Fruit fly (Drosophila melanogaster) whole organism, embryonic: ENCODE measurements around the gene T48.

Source experiments
- Asciz ChIP-seq: fragments of 200-800 bp; sonication (Bioruptor generic); optimal IDR thresholded peaks from 2 replicates; lab custom pipeline; 2017; ENCODE audit warnings: missing biosample characterization, mild to moderate bottlenecking, missing genetic modification characterization, missing genetic modification reagents
- Atf-2 ChIP-seq: fragments of 200-800 bp; sonication (Bioruptor generic); optimal IDR thresholded peaks from 2 replicates; lab custom pipeline; 2016; ENCODE audit warnings: missing biosample characterization, missing genetic modification characterization
- Blimp-1 ChIP-seq: fragments of 200-800 bp; sonication (Bioruptor generic); optimal IDR thresholded peaks from 3 replicates; lab custom pipeline; 2018; ENCODE audit warnings: missing biosample characterization, missing genetic modification characterization, mild to moderate bottlenecking, moderate library complexity, missing genetic modification reagents
- CG10147 ChIP-seq: fragments of 200-800 bp; sonication (Bioruptor generic); optimal IDR thresholded peaks from 2 replicates; lab custom pipeline; 2019; ENCODE audit warnings: missing biosample characterization, mild to moderate bottlenecking, missing genetic modification characterization, moderate library complexity
- CG11504 ChIP-seq: fragments of 200-800 bp; sonication (Bioruptor generic); optimal IDR thresholded peaks from 3 replicates; lab custom pipeline; 2019; ENCODE audit warnings: missing biosample characterization, mild to moderate bottlenecking, missing genetic modification characterization, moderate library complexity
- CG12299 ChIP-seq: fragments of 200-800 bp; sonication (Bioruptor generic); optimal IDR thresholded peaks from 2 replicates; lab custom pipeline; 2018; ENCODE audit warnings: missing biosample characterization, mild to moderate bottlenecking, missing genetic modification characterization
- CG1233 ChIP-seq: fragments of 200-800 bp; sonication (Bioruptor generic); optimal IDR thresholded peaks from 4 replicates; lab custom pipeline; 2018; ENCODE audit warnings: missing biosample characterization, mild to moderate bottlenecking, missing genetic modification characterization
- CG12942 ChIP-seq: fragments of 200-800 bp; sonication (Bioruptor generic); optimal IDR thresholded peaks from 3 replicates; lab custom pipeline; 2016; ENCODE audit warnings: missing biosample characterization, missing genetic modification characterization
- CG17568 ChIP-seq: fragments of 200-800 bp; sonication (Bioruptor generic); optimal IDR thresholded peaks from 2 replicates; lab custom pipeline; 2018; ENCODE audit warnings: missing biosample characterization, mild to moderate bottlenecking, missing genetic modification characterization, moderate library complexity
- CG2120 ChIP-seq: fragments of 200-800 bp; sonication (Bioruptor generic); optimal IDR thresholded peaks from 3 replicates; lab custom pipeline; 2016; ENCODE audit warnings: missing biosample characterization, missing genetic modification characterization
- CG2712 ChIP-seq: fragments of 200-800 bp; optimal IDR thresholded peaks from 3 replicates; lab custom pipeline; 2019; ENCODE audit warnings: missing biosample characterization, mild to moderate bottlenecking, missing genetic modification characterization, moderate library complexity
- CG31441 ChIP-seq: fragments of 200-800 bp; sonication (Bioruptor generic); IDR thresholded peaks from 2 replicates; pipeline ENCODE4 v1.3.6; 2022; ENCODE audit warnings: missing biosample characterization, missing genetic modification characterization
- CG4617 ChIP-seq: fragments of 200-800 bp; sonication (Bioruptor generic); optimal IDR thresholded peaks from 3 replicates; lab custom pipeline; 2016; ENCODE audit warnings: missing biosample characterization, missing genetic modification characterization, borderline replicate concordance
- CG6254 ChIP-seq: fragments of 200-800 bp; sonication (Bioruptor generic); optimal IDR thresholded peaks from 3 replicates; lab custom pipeline; 2017; ENCODE audit warnings: mild to moderate bottlenecking, missing biosample characterization, missing genetic modification reagents, missing genetic modification characterization
- CG6689 ChIP-seq: fragments of 200-800 bp; sonication (Bioruptor generic); IDR thresholded peaks from 2 replicates; pipeline ENCODE4 v1.3.6; 2022; ENCODE audit warnings: missing biosample characterization, missing genetic modification characterization
- CG7839 ChIP-seq: fragments of 200-800 bp; sonication (Bioruptor generic); optimal IDR thresholded peaks from 3 replicates; lab custom pipeline; 2018; ENCODE audit warnings: missing biosample characterization, mild to moderate bottlenecking, missing genetic modification characterization, moderate library complexity
- CG7928 ChIP-seq: fragments of 200-800 bp; sonication (Bioruptor generic); optimal IDR thresholded peaks from 2 replicates; lab custom pipeline; 2017; ENCODE audit warnings: missing biosample characterization, mild to moderate bottlenecking, missing genetic modification characterization
- CG8281 ChIP-seq: fragments of 200-800 bp; sonication (Bioruptor generic); optimal IDR thresholded peaks from 2 replicates; lab custom pipeline; 2018; ENCODE audit warnings: missing biosample characterization, mild to moderate bottlenecking, missing genetic modification characterization, moderate library complexity
- CG9727 ChIP-seq: fragments of 200-800 bp; sonication (Bioruptor generic); optimal IDR thresholded peaks from 3 replicates; lab custom pipeline; 2017; ENCODE audit warnings: missing biosample characterization, mild to moderate bottlenecking, missing genetic modification characterization
- Chrac-16 ChIP-seq: fragments of 200-800 bp; sonication (Bioruptor generic); optimal IDR thresholded peaks from 3 replicates; lab custom pipeline; 2016; ENCODE audit warnings: missing biosample characterization, missing genetic modification characterization
- CrebB ChIP-seq: fragments of 200-800 bp; sonication (Bioruptor generic); optimal IDR thresholded peaks from 3 replicates; lab custom pipeline; 2018; ENCODE audit warnings: missing biosample characterization, mild to moderate bottlenecking, missing genetic modification characterization
- D ChIP-seq, 2 experiments: fragments of 200-800 bp in 1 of 2; fragments of >200 bp in 1 of 2; sonication (Bioruptor generic) in 1 of 2; optimal IDR thresholded peaks; 2 replicates in 1 of 2; 3 replicates in 1 of 2; lab custom pipeline; 2017; ENCODE audit warnings: mild to moderate bottlenecking in 1 of 2, missing biosample characterization in 1 of 2, missing genetic modification characterization in 1 of 2, missing genetic modification reagents in 1 of 2
- D19A ChIP-seq: fragments of 200-800 bp; optimal IDR thresholded peaks from 3 replicates; lab custom pipeline; 2019; ENCODE audit warnings: missing biosample characterization, mild to moderate bottlenecking, missing genetic modification characterization, moderate library complexity
- E2f2 ChIP-seq: fragments of 200-800 bp; sonication (Bioruptor generic); IDR thresholded peaks from 2 replicates; pipeline ENCODE4 v1.3.6; 2022; ENCODE audit warnings: missing biosample characterization, missing genetic modification characterization
- Fer1 ChIP-seq: fragments of 200-800 bp; sonication (Bioruptor generic); optimal IDR thresholded peaks from 2 replicates; lab custom pipeline; 2017; ENCODE audit warnings: missing biosample characterization, mild to moderate bottlenecking, missing genetic modification characterization
- Fer2 ChIP-seq: fragments of 200-800 bp; sonication (Bioruptor generic); optimal IDR thresholded peaks from 2 replicates; lab custom pipeline; 2018; ENCODE audit warnings: missing biosample characterization, mild to moderate bottlenecking, missing genetic modification characterization, moderate library complexity
- HmgZ ChIP-seq: fragments of 200-800 bp; sonication (Bioruptor generic); optimal IDR thresholded peaks from 2 replicates; lab custom pipeline; 2018; ENCODE audit warnings: missing biosample characterization, mild to moderate bottlenecking, missing genetic modification characterization
- NFAT ChIP-seq: fragments of 200-800 bp; sonication (Bioruptor generic); IDR thresholded peaks from 2 replicates; pipeline ENCODE4 v1.3.6; 2022; ENCODE audit warnings: missing biosample characterization, missing genetic modification characterization
- Oaz ChIP-seq: fragments of 200-800 bp; sonication (Bioruptor generic); IDR thresholded peaks from 2 replicates; pipeline ENCODE4 v1.3.6; 2022; ENCODE audit warnings: missing biosample characterization, missing genetic modification characterization
- Oli ChIP-seq: fragments of 200-800 bp; sonication (Bioruptor generic); optimal IDR thresholded peaks from 2 replicates; lab custom pipeline; 2018; ENCODE audit warnings: missing biosample characterization, mild to moderate bottlenecking, missing genetic modification characterization, moderate library complexity
- Rx ChIP-seq: fragments of 200-800 bp; sonication (Bioruptor generic); IDR thresholded peaks from 2 replicates; pipeline ENCODE4 v1.3.6; 2022; ENCODE audit warnings: missing biosample characterization, missing genetic modification characterization
- Sin3A ChIP-seq: fragments of >200 bp; optimal IDR thresholded peaks from 2 replicates; lab custom pipeline; 2018
- Six4 ChIP-seq: fragments of 200-800 bp; sonication (Bioruptor generic); optimal IDR thresholded peaks from 2 replicates; lab custom pipeline; 2016; ENCODE audit warnings: missing biosample characterization, missing genetic modification characterization
- Vsx1 ChIP-seq: fragments of 200-800 bp; sonication (Bioruptor generic); optimal IDR thresholded peaks from 2 replicates; lab custom pipeline; 2017; ENCODE audit warnings: missing biosample characterization, mild to moderate bottlenecking, missing genetic modification characterization, missing genetic modification reagents
- aop ChIP-seq: fragments of 200-800 bp; sonication (Bioruptor generic); IDR thresholded peaks from 2 replicates; pipeline ENCODE4 v1.3.6; 2022; ENCODE audit warnings: missing biosample characterization, missing genetic modification characterization
- ara ChIP-seq: fragments of 200-800 bp; sonication (Bioruptor generic); IDR thresholded peaks from 2 replicates; pipeline ENCODE4 v1.3.6; 2022; ENCODE audit warnings: missing biosample characterization, missing genetic modification characterization
- chn ChIP-seq: fragments of 200-800 bp; sonication (Bioruptor generic); optimal IDR thresholded peaks from 2 replicates; lab custom pipeline; 2016; ENCODE audit warnings: missing biosample characterization, missing genetic modification characterization
- dmrt99B ChIP-seq: fragments of 200-800 bp; sonication (Bioruptor generic); optimal IDR thresholded peaks from 2 replicates; lab custom pipeline; 2018; ENCODE audit warnings: missing biosample characterization, mild to moderate bottlenecking, missing genetic modification characterization, moderate library complexity
- ewg ChIP-seq: fragments of 200-800 bp; sonication (Bioruptor generic); optimal IDR thresholded peaks from 3 replicates; lab custom pipeline; 2017; ENCODE audit warnings: mild to moderate bottlenecking, missing biosample characterization, missing genetic modification reagents, missing genetic modification characterization
- kah ChIP-seq: fragments of 200-800 bp; sonication (Bioruptor generic); optimal IDR thresholded peaks from 2 replicates; lab custom pipeline; 2018; ENCODE audit warnings: missing biosample characterization, mild to moderate bottlenecking, missing genetic modification characterization
- lab ChIP-seq: fragments of 200-800 bp; sonication (Bioruptor generic); optimal IDR thresholded peaks from 3 replicates; lab custom pipeline; 2017; ENCODE audit warnings: missing biosample characterization, missing genetic modification characterization, mild to moderate bottlenecking, moderate library complexity, missing genetic modification reagents
- lbe ChIP-seq: fragments of 200-800 bp; sonication (Bioruptor generic); optimal IDR thresholded peaks from 2 replicates; lab custom pipeline; 2016; ENCODE audit warnings: missing biosample characterization, mild to moderate bottlenecking, missing genetic modification characterization
- lola ChIP-seq, 3 experiments: fragments of >200 bp in 2 of 3; fragments of 200-800 bp in 1 of 3; sonication (Bioruptor generic) in 1 of 3; optimal IDR thresholded peaks; 2 replicates each; lab custom pipeline; 2017 to 2019; ENCODE audit warnings: missing biosample characterization in 3 of 3, missing genetic modification characterization in 3 of 3, mild to moderate bottlenecking in 1 of 3, moderate library complexity in 1 of 3
- pb ChIP-seq: fragments of 200-800 bp; sonication (Bioruptor generic); optimal IDR thresholded peaks from 3 replicates; lab custom pipeline; 2016; ENCODE audit warnings: missing biosample characterization, missing genetic modification characterization
- sens ChIP-seq: fragments of 200-800 bp; sonication (Bioruptor generic); peaks from one replicate; lab custom pipeline; 2016; ENCODE audit warnings: missing biosample characterization, missing genetic modification characterization
- sens-2 ChIP-seq: fragments of 200-800 bp; sonication (Bioruptor generic); IDR thresholded peaks from 2 replicates; pipeline ENCODE4 v1.3.6; 2022; ENCODE audit warnings: missing biosample characterization, missing genetic modification characterization
- sna ChIP-seq: fragments of 200-800 bp; sonication (Bioruptor generic); IDR thresholded peaks from 2 replicates; pipeline ENCODE4 v1.3.6; 2022; ENCODE audit warnings: missing biosample characterization, missing genetic modification characterization; ENCODE audit not compliant: partially characterized antibody
- stc ChIP-seq: fragments of 200-800 bp; sonication (Bioruptor generic); IDR thresholded peaks from 2 replicates; pipeline ENCODE4 v1.3.6; 2022; ENCODE audit warnings: missing biosample characterization, missing genetic modification characterization
- sug ChIP-seq: fragments of 200-800 bp; optimal IDR thresholded peaks from 2 replicates; lab custom pipeline; 2019; ENCODE audit warnings: missing biosample characterization, mild to moderate bottlenecking, missing genetic modification characterization, moderate library complexity
- zf30C ChIP-seq: fragments of 200-800 bp; sonication (Bioruptor generic); optimal IDR thresholded peaks from 3 replicates; lab custom pipeline; 2018; ENCODE audit warnings: missing biosample characterization, mild to moderate bottlenecking, missing genetic modification characterization

Gene T48

DNA sequence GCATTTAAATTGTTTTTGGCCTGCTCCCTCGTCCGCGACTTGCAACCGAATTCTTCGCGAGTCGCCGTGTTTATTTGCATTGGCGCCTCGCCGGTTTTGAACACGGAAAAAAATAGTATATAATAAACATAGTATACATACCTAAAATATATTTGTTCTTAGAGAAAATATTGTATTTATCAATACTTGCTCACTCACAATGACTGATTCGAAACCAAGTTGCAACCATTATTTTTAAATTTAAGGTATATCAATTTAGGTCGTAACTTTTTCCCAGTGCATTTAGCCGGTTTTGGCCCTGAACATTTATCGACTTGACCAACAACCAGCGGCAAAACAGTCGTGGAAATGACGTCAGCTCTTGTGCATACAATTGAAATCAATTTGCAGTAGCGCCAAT is 46.9 kb downstream of the T48 start (continued):
- TF ChIP-seq kah (peak; percentile 34), CG2120 (peak; percentile 13), dmrt99B (tag; lab: Kevin White, UChicago) (peak; percentile 81), CG12942 (GFP tag; lab: Kevin White, UChicago) (peak; percentile 21), ara (peak; percentile 49; the same call in 1 of the 2 replicates), CG2712 (tag; lab: Kevin White, UChicago) (peak; percentile 53), D (optimal IDR thresholded peaks at IDR 0.05; lab: Kevin White, UChicago) (no peak), D (GFP tag; optimal IDR thresholded peaks at IDR 0.05; lab: Kevin White, UChicago) (no peak), sens-2 (no peak), NFAT (GFP tag; lab: Robert Waterston, UW) (no peak), ewg (GFP tag; lab: Kevin White, UChicago) (peak; percentile 45), Sin3A (lab: Kevin White, UChicago) (no peak), Fer1 (GFP tag; lab: Kevin White, UChicago) (peak; percentile 51), Rx (GFP tag; lab: Robert Waterston, UW) (0 out of 2 replicates have a peak, but pooled peaks have one; percentile 20), sna (GFP tag; lab: Robert Waterston, UW) (no peak), CG8281 (tag; lab: Kevin White, UChicago) (peak; percentile 32), Oli (peak; percentile 80), CG7839 (peak; percentile 70), Six4 (GFP tag; lab: Kevin White, UChicago) (no peak), zf30C (GFP tag; lab: Kevin White, UChicago) (no peak), aop (GFP tag; lab: Robert Waterston, UW) (no peak), Fer2 (tag; lab: Kevin White, UChicago) (peak; percentile 7), CG9727 (peak; percentile 1), CG7928 (GFP tag; lab: Kevin White, UChicago) (no peak), CG6254 (GFP tag; lab: Kevin White, UChicago) (no peak), CG17568 (GFP tag; lab: Kevin White, UChicago) (peak; percentile 37), pb (no peak), Atf-2 (GFP tag; lab: Kevin White, UChicago) (no peak), E2f2 (peak; percentile 50; the same call in 1 of the 2 replicates), stc (0 out of 2 replicates have a peak, but pooled peaks have one; percentile 45), CG4617 (peak; percentile 15), CG6689 (no peak), CG31441 (GFP tag; lab: Robert Waterston, UW) (peak; percentile 43; the same call in 1 of the 2 replicates), sug (tag; lab: Kevin White, UChicago) (peak; percentile 7), Blimp-1 (GFP tag; lab: Kevin White, UChicago) (peak; percentile 49), Chrac-16 (peak; percentile 4), lab (GFP tag; lab: Kevin White, UChicago) (peak; percentile 56), CG10147 (GFP tag; lab: Kevin White, UChicago) (peak; percentile 49), CG1233 (GFP tag; lab: Kevin White, UChicago) (peak; percentile 13), CrebB (peak; percentile 57), HmgZ (tag; lab: Kevin White, UChicago) (peak; percentile 4), CG11504 (tag; lab: Kevin White, UChicago) (peak; percentile 78), Oaz (GFP tag; lab: Robert Waterston, UW) (0 out of 2 replicates have a peak, but pooled peaks have one; percentile 23), lbe (GFP tag; lab: Kevin White, UChicago) (peak; percentile 77), Asciz (peak; percentile 55), CG12299 (peak; percentile 15), sens (GFP tag; lab: Kevin White, UChicago) (peak; percentile 74), chn (GFP tag; lab: Kevin White, UChicago) (no peak), Vsx1 (GFP tag; lab: Kevin White, UChicago) (peak; percentile 26), D19A (peak; percentile 10), lola (GFP tag; optimal IDR thresholded peaks at IDR 0.05; lab: Kevin White, UChicago) (peak in 1 of 3 experiments; percentile 18)
